Fruit fly (Drosophila melanogaster) whole organism, embryonic: Measurements from ENCODE around the gene Gr85a.

Source experiments
- CG10959 ChIP-seq: fragments of 200-800 bp; sonication (Bioruptor generic); IDR thresholded peaks from 2 replicates; pipeline ENCODE4 v1.3.6; 2022; ENCODE audit warnings: missing biosample characterization, missing genetic modification characterization
- CG11093 ChIP-seq: fragments of 200-800 bp; sonication (Bioruptor generic); IDR thresholded peaks from 3 replicates; pipeline ENCODE4 v1.3.6; 2022; ENCODE audit warnings: missing biosample characterization, missing genetic modification characterization
- CG12769 ChIP-seq: fragments of 200-800 bp; sonication (Bioruptor generic); optimal IDR thresholded peaks from 2 replicates; lab custom pipeline; 2019; ENCODE audit warnings: missing biosample characterization, mild to moderate bottlenecking, missing genetic modification characterization, moderate library complexity
- CG13123 ChIP-seq: fragments of 200-800 bp; sonication (Bioruptor generic); optimal IDR thresholded peaks from 2 replicates; lab custom pipeline; 2016; ENCODE audit warnings: missing biosample characterization, missing genetic modification characterization
- CG16863 ChIP-seq: fragments of 200-800 bp; sonication (Bioruptor generic); optimal IDR thresholded peaks from 3 replicates; lab custom pipeline; 2016; ENCODE audit warnings: missing biosample characterization, missing genetic modification characterization
- CG3995 ChIP-seq: fragments of 200-800 bp; sonication (Bioruptor generic); optimal IDR thresholded peaks from 3 replicates; lab custom pipeline; 2016; ENCODE audit warnings: missing biosample characterization, missing genetic modification characterization
- CG4854 ChIP-seq: fragments of 200-800 bp; sonication (Bioruptor generic); optimal IDR thresholded peaks from 2 replicates; lab custom pipeline; 2016; ENCODE audit warnings: missing biosample characterization, missing genetic modification characterization, inconsistent platforms
- CG5180 ChIP-seq: fragments of 200-800 bp; sonication (Bioruptor generic); optimal IDR thresholded peaks from 3 replicates; lab custom pipeline; 2017; ENCODE audit warnings: missing biosample characterization, missing genetic modification characterization, mild to moderate bottlenecking, moderate library complexity, missing genetic modification reagents
- CG6254 ChIP-seq: fragments of 200-800 bp; sonication (Bioruptor generic); optimal IDR thresholded peaks from 3 replicates; lab custom pipeline; 2017; ENCODE audit warnings: mild to moderate bottlenecking, missing biosample characterization, missing genetic modification reagents, missing genetic modification characterization
- CG8290 ChIP-seq, 3 experiments: fragments of 200-800 bp; sonication (Bioruptor generic); optimal IDR thresholded peaks; 2 replicates each; lab custom pipeline; 2016 to 2019; ENCODE audit warnings: missing biosample characterization in 3 of 3, missing genetic modification characterization in 3 of 3, mild to moderate bottlenecking in 2 of 3, moderate library complexity in 1 of 3
- CTCF ChIP-seq: fragments of 200-800 bp; sonication (Bioruptor generic); optimal IDR thresholded peaks from 2 replicates; lab custom pipeline; 2017; ENCODE audit warnings: missing biosample characterization, mild to moderate bottlenecking, missing genetic modification characterization, moderate library complexity
- CkIIα-i1 ChIP-seq: fragments of 200-800 bp; sonication (Bioruptor generic); IDR thresholded peaks from 2 replicates; pipeline ENCODE4 v1.3.6; 2022; ENCODE audit warnings: missing biosample characterization, missing genetic modification characterization
- D ChIP-seq, 2 experiments: fragments of 200-800 bp in 1 of 2; fragments of >200 bp in 1 of 2; sonication (Bioruptor generic) in 1 of 2; optimal IDR thresholded peaks; 2 replicates in 1 of 2; 3 replicates in 1 of 2; lab custom pipeline; 2017; ENCODE audit warnings: mild to moderate bottlenecking in 1 of 2, missing biosample characterization in 1 of 2, missing genetic modification characterization in 1 of 2, missing genetic modification reagents in 1 of 2
- Dbx ChIP-seq: fragments of 200-800 bp; sonication (Bioruptor generic); IDR thresholded peaks from 3 replicates; pipeline ENCODE4 v1.3.6; 2022; ENCODE audit warnings: missing biosample characterization, missing genetic modification characterization
- Dip3 ChIP-seq: fragments of 200-800 bp; sonication (Bioruptor generic); optimal IDR thresholded peaks from 3 replicates; lab custom pipeline; 2016; ENCODE audit warnings: missing biosample characterization, missing genetic modification characterization
- Eip74EF ChIP-seq, 2 experiments: fragments of 200-800 bp in 1 of 2; fragments of >200 bp in 1 of 2; sonication (Bioruptor generic) in 1 of 2; optimal IDR thresholded peaks; 2 replicates each; lab custom pipeline; 2017 to 2019; ENCODE audit warnings: missing biosample characterization in 2 of 2, missing genetic modification characterization in 2 of 2, mild to moderate bottlenecking in 1 of 2, moderate library complexity in 1 of 2
- Fer3 ChIP-seq: fragments of 200-800 bp; sonication (Bioruptor generic); optimal IDR thresholded peaks from 2 replicates; lab custom pipeline; 2018; ENCODE audit warnings: missing biosample characterization, mild to moderate bottlenecking, missing genetic modification characterization, moderate library complexity
- Med ChIP-seq: fragments of 200-800 bp; sonication (Bioruptor generic); peaks from one replicate; lab custom pipeline; 2016; ENCODE audit warnings: missing biosample characterization, missing genetic modification characterization, mild to moderate bottlenecking, inconsistent platforms, moderate library complexity
- Nf-YA ChIP-seq: fragments of 200-800 bp; sonication (Bioruptor generic); IDR thresholded peaks from 2 replicates; pipeline ENCODE4 v1.3.6; 2022; ENCODE audit warnings: missing biosample characterization, missing genetic modification characterization
- Optix ChIP-seq: fragments of 200-800 bp; sonication (Bioruptor generic); IDR thresholded peaks from 3 replicates; pipeline ENCODE4 v1.3.6; 2022; ENCODE audit warnings: missing biosample characterization, missing genetic modification characterization
- Side ChIP-seq: fragments of 200-800 bp; sonication (Bioruptor generic); optimal IDR thresholded peaks from 2 replicates; lab custom pipeline; 2016; ENCODE audit warnings: missing biosample characterization, missing genetic modification characterization
- Trl ChIP-seq, 3 experiments: fragments of >200 bp in 2 of 3; fragments of 200-800 bp in 1 of 3; sonication (Bioruptor generic) in 1 of 3; optimal IDR thresholded peaks; 2 replicates in 1 of 3; 3 replicates in 2 of 3; lab custom pipeline; 2016 to 2017; ENCODE audit warnings: missing biosample characterization in 1 of 3, missing genetic modification characterization in 1 of 3
- amos ChIP-seq: fragments of 200-800 bp; sonication (Bioruptor generic); IDR thresholded peaks from 2 replicates; pipeline ENCODE4 v1.3.6; 2022; ENCODE audit warnings: missing biosample characterization, missing genetic modification characterization; ENCODE audit not compliant: partially characterized antibody
- ase ChIP-seq: fragments of 200-800 bp; sonication (Bioruptor generic); IDR thresholded peaks from 3 replicates; pipeline ENCODE4 v1.3.6; 2022; ENCODE audit warnings: missing biosample characterization, missing genetic modification characterization
- bsh ChIP-seq, 2 experiments: fragments of 200-800 bp; sonication (Bioruptor generic); optimal IDR thresholded peaks; 2 replicates each; lab custom pipeline; 2017 to 2018; ENCODE audit warnings: mild to moderate bottlenecking in 2 of 2, missing biosample characterization in 2 of 2, missing genetic modification characterization in 2 of 2, moderate library complexity in 1 of 2
- cg ChIP-seq: fragments of 200-800 bp; sonication (Bioruptor generic); optimal IDR thresholded peaks from 3 replicates; lab custom pipeline; 2019; ENCODE audit warnings: missing biosample characterization, mild to moderate bottlenecking, missing genetic modification characterization, moderate library complexity
- chinmo ChIP-seq: fragments of 200-800 bp; sonication (Bioruptor generic); IDR thresholded peaks from 4 replicates; pipeline ENCODE4 v1.3.6; 2022; ENCODE audit warnings: missing biosample characterization, missing genetic modification characterization; ENCODE audit not compliant: partially characterized antibody
- corto ChIP-seq: fragments of 200-800 bp; sonication (Bioruptor generic); optimal IDR thresholded peaks from 2 replicates; lab custom pipeline; 2016; ENCODE audit warnings: missing biosample characterization, mild to moderate bottlenecking, missing genetic modification characterization, moderate library complexity
- ewg ChIP-seq: fragments of 200-800 bp; sonication (Bioruptor generic); optimal IDR thresholded peaks from 3 replicates; lab custom pipeline; 2017; ENCODE audit warnings: mild to moderate bottlenecking, missing biosample characterization, missing genetic modification reagents, missing genetic modification characterization
- fd3F ChIP-seq: fragments of 200-800 bp; sonication (Bioruptor generic); optimal IDR thresholded peaks from 2 replicates; lab custom pipeline; 2018; ENCODE audit warnings: missing biosample characterization, mild to moderate bottlenecking, missing genetic modification characterization, moderate library complexity
- grn ChIP-seq: fragments of 200-800 bp; sonication (Bioruptor generic); optimal IDR thresholded peaks from 3 replicates; lab custom pipeline; 2017; ENCODE audit warnings: missing biosample characterization, missing genetic modification characterization
- jing ChIP-seq: fragments of 200-800 bp; sonication (Bioruptor generic); optimal IDR thresholded peaks from 2 replicates; lab custom pipeline; 2018; ENCODE audit warnings: missing biosample characterization, mild to moderate bottlenecking, missing genetic modification characterization
- lbe ChIP-seq: fragments of 200-800 bp; sonication (Bioruptor generic); optimal IDR thresholded peaks from 2 replicates; lab custom pipeline; 2016; ENCODE audit warnings: missing biosample characterization, mild to moderate bottlenecking, missing genetic modification characterization
- nom ChIP-seq: fragments of 200-800 bp; sonication (Bioruptor generic); optimal IDR thresholded peaks from 2 replicates; lab custom pipeline; 2017; ENCODE audit warnings: missing biosample characterization, missing genetic modification characterization, mild to moderate bottlenecking, moderate library complexity, missing genetic modification reagents
- pan ChIP-seq, 4 experiments: fragments of >200 bp in 3 of 4; fragments of 200-800 bp in 1 of 4; sonication (Bioruptor generic) in 1 of 4; optimal IDR thresholded peaks in 3 of 4; IDR thresholded peaks in 1 of 4; 2 replicates each; pipeline versions ENCODE4 v1.3.6 to Lab custom; 2017 to 2022; ENCODE audit warnings: missing biosample characterization in 2 of 4, missing genetic modification characterization in 2 of 4, mixed read lengths in 1 of 4
- pita ChIP-seq: fragments of 200-800 bp; sonication (Bioruptor generic); optimal IDR thresholded peaks from 2 replicates; lab custom pipeline; 2017; ENCODE audit warnings: missing biosample characterization, mild to moderate bottlenecking, missing genetic modification characterization
- ro ChIP-seq: fragments of 200-800 bp; sonication (Bioruptor generic); IDR thresholded peaks from 2 replicates; pipeline ENCODE4 v1.3.6; 2022; ENCODE audit warnings: missing biosample characterization, missing genetic modification characterization
- sd ChIP-seq: fragments of 200-800 bp; sonication (Bioruptor generic); optimal IDR thresholded peaks from 3 replicates; lab custom pipeline; 2018; ENCODE audit warnings: missing biosample characterization, mild to moderate bottlenecking, missing genetic modification characterization, moderate library complexity
- sens ChIP-seq: fragments of 200-800 bp; sonication (Bioruptor generic); peaks from one replicate; lab custom pipeline; 2016; ENCODE audit warnings: missing biosample characterization, missing genetic modification characterization
- twi ChIP-seq: fragments of 200-800 bp; optimal IDR thresholded peaks from 2 replicates; lab custom pipeline; 2019; ENCODE audit warnings: missing biosample characterization, mild to moderate bottlenecking, missing genetic modification characterization, moderate library complexity
- vvl ChIP-seq: fragments of 200-800 bp; sonication (Bioruptor generic); IDR thresholded peaks from 2 replicates; pipeline ENCODE4 v1.3.6; 2022; ENCODE audit warnings: missing biosample characterization, missing genetic modification characterization
- yki ChIP-seq: fragments of >200 bp; optimal IDR thresholded peaks from 3 replicates; lab custom pipeline; 2018

The Gr85a gene

DNA sequence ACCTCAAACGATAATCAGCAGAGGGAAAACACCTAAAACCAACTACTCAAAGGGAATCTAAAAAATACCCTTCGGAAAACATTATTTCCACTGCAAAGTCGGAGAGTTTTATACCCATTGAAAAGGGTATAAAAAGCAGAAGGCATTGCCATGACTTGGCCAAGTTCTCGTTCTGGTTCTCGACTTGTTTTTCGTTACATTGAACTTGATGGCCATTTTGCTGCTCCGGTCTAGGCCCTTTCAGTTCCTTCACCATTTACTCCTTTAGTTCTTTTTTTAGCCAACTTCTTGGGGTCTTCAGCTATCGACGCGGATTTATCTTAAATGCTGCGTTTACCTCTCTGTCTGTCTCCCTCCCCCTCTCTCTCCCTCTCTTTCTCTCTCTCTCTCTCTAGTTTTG, 36.7 kb downstream of the Gr85a start:
- TF ChIP-seq CG11093 (GFP tag; lab: Robert Waterston, UW) (0 out of 3 replicates have a peak, but pooled peaks have one; percentile 12), Trl (optimal IDR thresholded peaks at IDR 0.05; lab: Kevin White, UChicago) (peak; percentile 1 to 26), Trl (GFP tag; optimal IDR thresholded peaks at IDR 0.05; lab: Kevin White, UChicago) (no peak), cg (GFP tag; lab: Kevin White, UChicago) (no peak), Nf-YA (GFP tag; lab: Robert Waterston, UW) (no peak), CG4854 (GFP tag; lab: Kevin White, UChicago) (no peak), Dip3 (GFP tag; lab: Kevin White, UChicago) (no peak), yki (no peak), nom (peak; percentile 5), CG6254 (GFP tag; lab: Kevin White, UChicago) (no peak), Optix (GFP tag; lab: Robert Waterston, UW) (no peak)

DNA sequence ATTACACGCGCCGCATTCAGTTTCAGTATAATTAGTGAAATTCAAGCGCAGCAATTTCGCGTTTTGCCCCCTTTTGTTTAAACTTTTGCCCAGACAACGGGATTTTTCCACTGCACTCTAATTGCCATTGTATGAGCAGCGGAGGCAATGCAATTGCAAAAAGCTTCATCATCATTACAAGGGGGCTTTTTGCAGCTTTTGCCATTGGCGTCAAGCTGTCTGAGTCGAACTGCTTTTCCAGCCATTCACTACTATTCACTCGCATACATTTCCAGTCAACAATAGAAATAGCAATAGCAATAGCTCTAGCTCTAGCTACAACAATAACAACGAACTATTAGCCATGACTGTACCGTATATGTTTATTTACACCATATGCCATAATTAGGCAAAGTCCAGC, 39.4 kb downstream of the Gr85a start:
- TF ChIP-seq CG8290 (GFP tag; optimal IDR thresholded peaks at IDR 0.05; lab: Kevin White, UChicago) (no peak), CG8290 (tag; optimal IDR thresholded peaks at IDR 0.05; lab: Kevin White, UChicago) (no peak)

DNA sequence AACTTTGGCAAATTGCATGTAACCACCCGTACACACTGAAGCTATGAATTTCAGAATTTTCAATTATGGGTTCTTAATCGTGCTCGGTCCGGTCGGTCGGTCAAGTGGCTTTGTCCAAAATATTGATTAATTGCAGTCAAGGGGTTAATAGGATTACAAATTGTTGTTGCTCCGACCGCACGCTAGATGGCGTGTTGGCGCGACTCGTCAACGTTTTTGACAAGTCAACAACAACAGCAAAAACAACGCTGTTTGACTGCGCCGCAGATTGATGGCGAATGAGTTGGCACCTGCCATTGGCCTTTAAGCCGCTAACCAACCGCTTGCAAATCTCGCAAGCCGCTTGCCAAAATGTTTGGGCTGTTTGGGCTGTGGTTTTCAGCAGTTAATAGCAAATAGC, 39.9 kb downstream of the Gr85a start:
- TF ChIP-seq bsh (GFP tag; optimal IDR thresholded peaks at IDR 0.05; lab: Kevin White, UChicago) (no peak), CTCF (GFP tag; lab: Kevin White, UChicago) (peak; percentile 81)

DNA sequence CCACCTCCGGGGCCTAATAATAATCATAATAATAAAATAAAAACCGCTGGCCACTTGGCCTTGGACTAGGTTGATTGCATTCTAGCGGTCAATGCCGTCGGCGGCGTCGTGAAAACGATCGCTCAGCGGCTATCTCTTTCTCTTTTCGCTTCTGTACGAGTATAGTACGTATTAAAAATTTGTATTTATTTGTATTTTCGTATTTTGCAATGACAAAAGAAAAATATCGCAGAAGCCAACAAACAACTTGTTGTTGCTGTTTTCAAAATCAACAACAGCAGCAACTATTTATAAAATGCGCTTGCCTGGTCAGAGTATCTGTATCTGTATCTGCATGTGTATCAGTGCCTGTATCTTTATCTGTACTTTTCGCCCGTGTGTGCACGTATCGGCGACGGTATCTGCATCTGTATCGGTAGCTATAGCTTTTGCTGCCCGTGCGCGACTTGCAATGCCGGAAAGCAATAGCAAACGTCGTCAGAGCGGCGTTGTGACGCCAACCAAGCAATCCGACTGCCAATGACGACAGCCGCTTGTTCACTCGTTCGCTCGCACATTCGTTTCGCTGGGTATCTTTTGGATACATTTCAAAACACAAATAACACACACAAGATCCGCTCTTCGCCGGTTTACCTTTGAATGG, 41.8 kb downstream of the Gr85a start:
- TF ChIP-seq sd (tag; lab: Kevin White, UChicago) = peak; percentile 29
- TF ChIP-seq CG13123 (GFP tag; lab: Kevin White, UChicago) = no peak
- no peak for TF ChIP-seq jing (GFP tag; lab: Kevin White, UChicago)
- TF ChIP-seq vvl (GFP tag; lab: Robert Waterston, UW) = 0 out of 2 replicates have a peak, but pooled peaks have one; percentile 16
- no peak for TF ChIP-seq sens (GFP tag; lab: Kevin White, UChicago)
- peak; percentile 2 for TF ChIP-seq grn (GFP tag; lab: Kevin White, UChicago)
- TF ChIP-seq Med (GFP tag; lab: Kevin White, UChicago) = peak; percentile 26
- TF ChIP-seq CG3995 = no peak
- no peak for TF ChIP-seq CG12769 (tag; lab: Kevin White, UChicago)
- TF ChIP-seq Eip74EF (GFP tag; optimal IDR thresholded peaks at IDR 0.05; lab: Kevin White, UChicago) = peak in 1 of 2 experiments; percentile 56
- TF ChIP-seq pan (optimal IDR thresholded peaks at IDR 0.05; lab: Kevin White, UChicago) = no peak
- no peak for TF ChIP-seq pan (GFP tag; optimal IDR thresholded peaks at IDR 0.05 in 1 of 2, IDR thresholded peaks at IDR 0.05 in 1 of 2)
- TF ChIP-seq Fer3 (tag; lab: Kevin White, UChicago) = no peak
- TF ChIP-seq cg (GFP tag; lab: Kevin White, UChicago) = peak; percentile 44
- TF ChIP-seq CkIIα-i1 (GFP tag; lab: Robert Waterston, UW) = no peak
- peak; percentile 59 for TF ChIP-seq lbe (GFP tag; lab: Kevin White, UChicago)
- no peak for TF ChIP-seq ewg (GFP tag; lab: Kevin White, UChicago)
- no peak for TF ChIP-seq Dbx
- TF ChIP-seq nom = peak; percentile 30
- TF ChIP-seq amos (GFP tag; lab: Robert Waterston, UW) = no peak
- TF ChIP-seq CG16863 (GFP tag; lab: Kevin White, UChicago) = no peak
- TF ChIP-seq ro (GFP tag; lab: Robert Waterston, UW) = no peak
- TF ChIP-seq Side (GFP tag; lab: Kevin White, UChicago) = no peak
- no peak for TF ChIP-seq fd3F (GFP tag; lab: Kevin White, UChicago)
- TF ChIP-seq corto (GFP tag; lab: Kevin White, UChicago) = peak; percentile 88
- TF ChIP-seq twi (tag; lab: Kevin White, UChicago) = no peak
- 0 out of 3 replicates have a peak, but pooled peaks have one; percentile 33 for TF ChIP-seq ase (GFP tag; lab: Robert Waterston, UW)
- no peak for TF ChIP-seq CG5180 (GFP tag; lab: Kevin White, UChicago)
- TF ChIP-seq chinmo (GFP tag; lab: Robert Waterston, UW) = peak; percentile 64; the same call in 1 of the 4 replicates
- TF ChIP-seq CG8290 (GFP tag; optimal IDR thresholded peaks at IDR 0.05; lab: Kevin White, UChicago) = no peak
- TF ChIP-seq CG8290 (tag; optimal IDR thresholded peaks at IDR 0.05; lab: Kevin White, UChicago) = peak in 1 of 2 experiments; percentile 9
- TF ChIP-seq pita (GFP tag; lab: Kevin White, UChicago) = no peak
- no peak for TF ChIP-seq CG10959
- TF ChIP-seq D (optimal IDR thresholded peaks at IDR 0.05; lab: Kevin White, UChicago) = no peak
- TF ChIP-seq D (GFP tag; optimal IDR thresholded peaks at IDR 0.05; lab: Kevin White, UChicago) = no peak
